Worm (Caenorhabditis elegans) whole organism, L2 larva: ENCODE measurements around the gene Y53F4B.21.
"Not testable (repeated sequence)": the region's sequence is repeated elsewhere in the genome, so short reads cannot be mapped to it uniquely, and the experiment has no call there.

Experiments
- C34F6.9 ChIP-seq: fragments of 150-350 bp; optimal IDR thresholded peaks from 2 replicates; lab custom pipeline; 2014; ENCODE audit warnings: missing biosample characterization, missing genetic modification characterization
- aly-2 ChIP-seq: fragments of 150-350 bp; optimal IDR thresholded peaks from 2 replicates; lab custom pipeline; 2014; ENCODE audit warnings: missing biosample characterization, missing genetic modification characterization
- ama-1 ChIP-seq: fragments of 150-350 bp; optimal IDR thresholded peaks from 2 replicates; lab custom pipeline; 2018; ENCODE audit warnings: inconsistent platforms
- egl-27 ChIP-seq: sonication (generic microtip); optimal IDR thresholded peaks from 3 replicates; lab custom pipeline; 2017; ENCODE audit warnings: missing biosample characterization, missing genetic modification reagents, missing genetic modification characterization
- lsy-2 ChIP-seq, 2 experiments: fragments of 150-350 bp in 1 of 2; sonication (generic microtip) in 1 of 2; optimal IDR thresholded peaks; 2 replicates each; lab custom pipeline; 2014 to 2017; ENCODE audit warnings: missing biosample characterization in 2 of 2, missing genetic modification characterization in 2 of 2
- mab-5 ChIP-seq: fragments of 150-350 bp; optimal IDR thresholded peaks from 2 replicates; lab custom pipeline; 2014; ENCODE audit warnings: missing biosample characterization, missing genetic modification characterization
- mdl-1 ChIP-seq, 2 experiments: fragments of 150-350 bp in 1 of 2; sonication (generic microtip) in 1 of 2; optimal IDR thresholded peaks; 2 replicates each; lab custom pipeline; 2017; ENCODE audit warnings: missing biosample characterization in 2 of 2, missing genetic modification characterization in 2 of 2
- nhr-237 ChIP-seq: fragments of 150-350 bp; optimal IDR thresholded peaks from 2 replicates; lab custom pipeline; 2014; ENCODE audit warnings: missing biosample characterization, missing genetic modification characterization
- ztf-4 ChIP-seq: fragments of 150-350 bp; optimal IDR thresholded peaks from 2 replicates; lab custom pipeline; 2014; ENCODE audit warnings: missing biosample characterization, missing genetic modification characterization

DNA sequence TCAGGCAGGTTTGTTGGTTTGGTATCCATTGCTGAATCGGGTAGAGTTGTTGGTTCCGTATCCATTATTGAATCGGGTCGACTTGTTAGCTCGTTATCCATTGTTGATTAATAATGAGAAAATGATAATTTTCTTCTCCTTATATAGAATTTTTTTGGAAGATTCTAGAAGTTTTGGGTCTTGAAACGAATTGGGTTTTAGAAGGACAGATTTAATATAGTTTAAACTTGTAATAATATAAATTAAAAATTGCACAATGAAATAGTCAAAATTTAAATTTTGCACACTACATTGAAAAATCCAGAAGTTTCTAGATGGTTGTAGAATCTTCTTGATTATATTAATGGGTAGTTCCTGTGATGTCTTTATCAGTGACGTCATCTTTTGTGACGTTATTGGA is 50.9 kb downstream of the Y53F4B.21 start, which contains the start of gene Y53F4B.26:
- not testable (repeated sequence) for TF ChIP-seq aly-2 (tag; lab: Kevin White, UChicago); mdl-1 (tag; optimal IDR thresholded peaks at IDR 0.05; lab: Kevin White, UChicago); lsy-2 (tag; optimal IDR thresholded peaks at IDR 0.05; lab: Kevin White, UChicago); ztf-4 (tag; lab: Kevin White, UChicago); nhr-237 (tag; lab: Kevin White, UChicago); C34F6.9 (tag; lab: Kevin White, UChicago); ama-1; mab-5 (tag; lab: Kevin White, UChicago); egl-27 (tag; lab: Kevin White, UChicago)
